Fruit fly (Drosophila melanogaster) whole organism, embryonic: ENCODE data around the gene asun.

Experiments
- Bgb ChIP-seq: fragments of 200-800 bp; sonication (Bioruptor generic); IDR thresholded peaks from 2 replicates; pipeline ENCODE4 v1.3.6; 2022; ENCODE audit warnings: missing biosample characterization, missing genetic modification characterization; ENCODE audit not compliant: partially characterized antibody
- CG11085 ChIP-seq: fragments of 200-800 bp; sonication (Bioruptor generic); IDR thresholded peaks from 2 replicates; pipeline ENCODE4 v1.3.6; 2022; ENCODE audit warnings: missing biosample characterization, missing genetic modification characterization
- CG11504 ChIP-seq: fragments of 200-800 bp; sonication (Bioruptor generic); optimal IDR thresholded peaks from 3 replicates; lab custom pipeline; 2019; ENCODE audit warnings: missing biosample characterization, mild to moderate bottlenecking, missing genetic modification characterization, moderate library complexity
- CG12104 ChIP-seq: fragments of 200-800 bp; sonication (Bioruptor generic); optimal IDR thresholded peaks from 3 replicates; lab custom pipeline; 2016; ENCODE audit warnings: missing biosample characterization, missing genetic modification characterization
- CG1603 ChIP-seq: fragments of 200-800 bp; sonication (Bioruptor generic); optimal IDR thresholded peaks from 2 replicates; lab custom pipeline; 2019; ENCODE audit warnings: missing biosample characterization, mild to moderate bottlenecking, missing genetic modification characterization, moderate library complexity
- CG17802 ChIP-seq: fragments of 200-800 bp; sonication (Bioruptor generic); optimal IDR thresholded peaks from 2 replicates; lab custom pipeline; 2018; ENCODE audit warnings: missing biosample characterization, mild to moderate bottlenecking, missing genetic modification characterization, moderate library complexity
- CG18764 ChIP-seq: fragments of 200-800 bp; sonication (Bioruptor generic); optimal IDR thresholded peaks from 3 replicates; lab custom pipeline; 2016; ENCODE audit warnings: missing biosample characterization, missing genetic modification characterization
- CG2875 ChIP-seq: fragments of 200-800 bp; sonication (Bioruptor generic); optimal IDR thresholded peaks from 2 replicates; lab custom pipeline; 2017; ENCODE audit warnings: missing biosample characterization, mild to moderate bottlenecking, missing genetic modification characterization, missing genetic modification reagents
- CG30020 ChIP-seq: fragments of 200-800 bp; optimal IDR thresholded peaks from 2 replicates; lab custom pipeline; 2019; ENCODE audit warnings: missing biosample characterization, mild to moderate bottlenecking, missing genetic modification characterization, moderate library complexity
- CG31388 ChIP-seq: fragments of 200-800 bp; sonication (Bioruptor generic); optimal IDR thresholded peaks from 2 replicates; lab custom pipeline; 2016; ENCODE audit warnings: missing biosample characterization, missing genetic modification characterization
- CG3281 ChIP-seq: fragments of 200-800 bp; sonication (Bioruptor generic); optimal IDR thresholded peaks from 3 replicates; lab custom pipeline; 2017; ENCODE audit warnings: missing biosample characterization, mild to moderate bottlenecking, missing genetic modification characterization
- CG6813 ChIP-seq: fragments of 200-800 bp; sonication (Bioruptor generic); optimal IDR thresholded peaks from 2 replicates; lab custom pipeline; 2017; ENCODE audit warnings: missing biosample characterization, missing genetic modification characterization, mild to moderate bottlenecking, moderate library complexity, missing genetic modification reagents
- CG8478 ChIP-seq: fragments of >200 bp; optimal IDR thresholded peaks from 2 replicates; lab custom pipeline; 2018
- CG8944 ChIP-seq: fragments of 200-800 bp; sonication (Bioruptor generic); optimal IDR thresholded peaks from 3 replicates; lab custom pipeline; 2016; ENCODE audit warnings: missing biosample characterization, missing genetic modification characterization
- Dad ChIP-seq: fragments of 200-800 bp; sonication (Bioruptor generic); optimal IDR thresholded peaks from 3 replicates; lab custom pipeline; 2016; ENCODE audit warnings: missing biosample characterization, missing genetic modification characterization
- Dek ChIP-seq: fragments of 200-800 bp; sonication (Bioruptor generic); optimal IDR thresholded peaks from 3 replicates; lab custom pipeline; 2019; ENCODE audit warnings: missing biosample characterization, mild to moderate bottlenecking, missing genetic modification characterization, moderate library complexity
- Doc2 ChIP-seq: fragments of 200-800 bp; sonication (Bioruptor generic); IDR thresholded peaks from 2 replicates; pipeline ENCODE4 v1.3.6; 2022; ENCODE audit warnings: missing biosample characterization, missing genetic modification characterization
- H15 ChIP-seq: fragments of 200-800 bp; sonication (Bioruptor generic); IDR thresholded peaks from 3 replicates; pipeline ENCODE4 v1.3.6; 2022; ENCODE audit warnings: missing biosample characterization, missing genetic modification characterization
- Hey ChIP-seq: fragments of 200-800 bp; sonication (Bioruptor generic); optimal IDR thresholded peaks from 3 replicates; lab custom pipeline; 2018; ENCODE audit warnings: missing biosample characterization, mild to moderate bottlenecking, missing genetic modification characterization
- HmgZ ChIP-seq: fragments of 200-800 bp; sonication (Bioruptor generic); optimal IDR thresholded peaks from 2 replicates; lab custom pipeline; 2018; ENCODE audit warnings: missing biosample characterization, mild to moderate bottlenecking, missing genetic modification characterization
- Hr78 ChIP-seq, 2 experiments: fragments of 200-800 bp in 1 of 2; fragments of >200 bp in 1 of 2; sonication (Bioruptor generic) in 1 of 2; optimal IDR thresholded peaks; 2 replicates each; lab custom pipeline; 2017 to 2019; ENCODE audit warnings: missing biosample characterization in 2 of 2, missing genetic modification characterization in 2 of 2, mild to moderate bottlenecking in 1 of 2, moderate library complexity in 1 of 2
- Mrtf ChIP-seq: fragments of 200-800 bp; sonication (Bioruptor generic); IDR thresholded peaks from 3 replicates; pipeline ENCODE4 v1.3.6; 2022; ENCODE audit warnings: missing biosample characterization, missing genetic modification characterization
- Poxn ChIP-seq: fragments of 200-800 bp; sonication (Bioruptor generic); IDR thresholded peaks from 2 replicates; pipeline ENCODE4 v1.3.6; 2022; ENCODE audit warnings: missing biosample characterization, missing genetic modification characterization
- Ssrp ChIP-seq: fragments of 200-800 bp; sonication (Bioruptor generic); optimal IDR thresholded peaks from 2 replicates; lab custom pipeline; 2018; ENCODE audit warnings: missing biosample characterization, mild to moderate bottlenecking, missing genetic modification characterization, moderate library complexity
- ac ChIP-seq: fragments of 200-800 bp; sonication (Bioruptor generic); optimal IDR thresholded peaks from 3 replicates; lab custom pipeline; 2017; ENCODE audit warnings: missing biosample characterization, mild to moderate bottlenecking, missing genetic modification characterization
- aop ChIP-seq: fragments of 200-800 bp; sonication (Bioruptor generic); IDR thresholded peaks from 2 replicates; pipeline ENCODE4 v1.3.6; 2022; ENCODE audit warnings: missing biosample characterization, missing genetic modification characterization
- ato ChIP-seq: fragments of 200-800 bp; sonication (Bioruptor generic); IDR thresholded peaks from 2 replicates; pipeline ENCODE4 v1.3.6; 2022; ENCODE audit warnings: missing biosample characterization, missing genetic modification characterization; ENCODE audit not compliant: partially characterized antibody
- bab2 ChIP-seq: fragments of 200-800 bp; sonication (Bioruptor generic); optimal IDR thresholded peaks from 2 replicates; lab custom pipeline; 2016; ENCODE audit warnings: missing biosample characterization, missing genetic modification characterization
- btn ChIP-seq: fragments of 200-800 bp; sonication (Bioruptor generic); optimal IDR thresholded peaks from 2 replicates; lab custom pipeline; 2016; ENCODE audit warnings: missing biosample characterization, missing genetic modification characterization
- cas ChIP-seq: fragments of 200-800 bp; sonication (Bioruptor generic); IDR thresholded peaks from 2 replicates; pipeline ENCODE4 v1.3.6; 2022; ENCODE audit warnings: missing biosample characterization, missing genetic modification characterization
- chinmo ChIP-seq: fragments of 200-800 bp; sonication (Bioruptor generic); IDR thresholded peaks from 4 replicates; pipeline ENCODE4 v1.3.6; 2022; ENCODE audit warnings: missing biosample characterization, missing genetic modification characterization; ENCODE audit not compliant: partially characterized antibody
- disco-r ChIP-seq: fragments of 200-800 bp; sonication (Bioruptor generic); optimal IDR thresholded peaks from 2 replicates; lab custom pipeline; 2016; ENCODE audit warnings: missing biosample characterization, missing genetic modification characterization
- grn ChIP-seq: fragments of 200-800 bp; sonication (Bioruptor generic); optimal IDR thresholded peaks from 3 replicates; lab custom pipeline; 2017; ENCODE audit warnings: missing biosample characterization, missing genetic modification characterization
- kni ChIP-seq: fragments of 200-800 bp; sonication (Bioruptor generic); optimal IDR thresholded peaks from 3 replicates; lab custom pipeline; 2017; ENCODE audit warnings: mild to moderate bottlenecking, missing biosample characterization, missing genetic modification reagents, missing genetic modification characterization
- lbe ChIP-seq: fragments of 200-800 bp; sonication (Bioruptor generic); optimal IDR thresholded peaks from 2 replicates; lab custom pipeline; 2016; ENCODE audit warnings: missing biosample characterization, mild to moderate bottlenecking, missing genetic modification characterization
- nom ChIP-seq: fragments of 200-800 bp; sonication (Bioruptor generic); optimal IDR thresholded peaks from 2 replicates; lab custom pipeline; 2017; ENCODE audit warnings: missing biosample characterization, missing genetic modification characterization, mild to moderate bottlenecking, moderate library complexity, missing genetic modification reagents
- org-1 ChIP-seq: fragments of 200-800 bp; sonication (Bioruptor generic); optimal IDR thresholded peaks from 2 replicates; lab custom pipeline; 2017; ENCODE audit warnings: missing biosample characterization, missing genetic modification characterization
- p53 ChIP-seq: fragments of 200-800 bp; sonication (Bioruptor generic); optimal IDR thresholded peaks from 2 replicates; lab custom pipeline; 2016; ENCODE audit warnings: missing biosample characterization, missing genetic modification characterization
- row ChIP-seq: fragments of 200-800 bp; sonication (Bioruptor generic); IDR thresholded peaks from 3 replicates; pipeline ENCODE4 v1.3.6; 2022; ENCODE audit warnings: missing biosample characterization, missing genetic modification characterization
- scrt ChIP-seq: fragments of 200-800 bp; sonication (Bioruptor generic); optimal IDR thresholded peaks from 2 replicates; lab custom pipeline; 2018; ENCODE audit warnings: missing biosample characterization, mild to moderate bottlenecking, missing genetic modification characterization, moderate library complexity
- sim ChIP-seq: fragments of 200-800 bp; sonication (Bioruptor generic); IDR thresholded peaks from 2 replicates; pipeline ENCODE4 v1.3.6; 2022; ENCODE audit warnings: missing biosample characterization, missing genetic modification characterization
- sima ChIP-seq: fragments of 200-800 bp; sonication (Bioruptor generic); optimal IDR thresholded peaks from 2 replicates; lab custom pipeline; 2016; ENCODE audit warnings: missing biosample characterization, missing genetic modification characterization
- slou ChIP-seq: fragments of 200-800 bp; sonication (Bioruptor generic); optimal IDR thresholded peaks from 3 replicates; lab custom pipeline; 2016; ENCODE audit warnings: missing biosample characterization, missing genetic modification characterization
- sug ChIP-seq: fragments of 200-800 bp; optimal IDR thresholded peaks from 2 replicates; lab custom pipeline; 2019; ENCODE audit warnings: missing biosample characterization, mild to moderate bottlenecking, missing genetic modification characterization, moderate library complexity
- tup ChIP-seq: fragments of 200-800 bp; sonication (Bioruptor generic); optimal IDR thresholded peaks from 2 replicates; lab custom pipeline; 2016; ENCODE audit warnings: missing biosample characterization, mild to moderate bottlenecking, missing genetic modification characterization, moderate library complexity
- twi ChIP-seq: fragments of 200-800 bp; optimal IDR thresholded peaks from 2 replicates; lab custom pipeline; 2019; ENCODE audit warnings: missing biosample characterization, mild to moderate bottlenecking, missing genetic modification characterization, moderate library complexity
- usp ChIP-seq: fragments of >200 bp; optimal IDR thresholded peaks from 2 replicates; lab custom pipeline; 2017; ENCODE audit warnings: missing biosample characterization, missing genetic modification characterization
- z ChIP-seq: fragments of 200-800 bp; sonication (Bioruptor generic); IDR thresholded peaks from 3 replicates; pipeline ENCODE4 v1.3.6; 2022; ENCODE audit warnings: missing biosample characterization, missing genetic modification characterization

Gene asun

DNA sequence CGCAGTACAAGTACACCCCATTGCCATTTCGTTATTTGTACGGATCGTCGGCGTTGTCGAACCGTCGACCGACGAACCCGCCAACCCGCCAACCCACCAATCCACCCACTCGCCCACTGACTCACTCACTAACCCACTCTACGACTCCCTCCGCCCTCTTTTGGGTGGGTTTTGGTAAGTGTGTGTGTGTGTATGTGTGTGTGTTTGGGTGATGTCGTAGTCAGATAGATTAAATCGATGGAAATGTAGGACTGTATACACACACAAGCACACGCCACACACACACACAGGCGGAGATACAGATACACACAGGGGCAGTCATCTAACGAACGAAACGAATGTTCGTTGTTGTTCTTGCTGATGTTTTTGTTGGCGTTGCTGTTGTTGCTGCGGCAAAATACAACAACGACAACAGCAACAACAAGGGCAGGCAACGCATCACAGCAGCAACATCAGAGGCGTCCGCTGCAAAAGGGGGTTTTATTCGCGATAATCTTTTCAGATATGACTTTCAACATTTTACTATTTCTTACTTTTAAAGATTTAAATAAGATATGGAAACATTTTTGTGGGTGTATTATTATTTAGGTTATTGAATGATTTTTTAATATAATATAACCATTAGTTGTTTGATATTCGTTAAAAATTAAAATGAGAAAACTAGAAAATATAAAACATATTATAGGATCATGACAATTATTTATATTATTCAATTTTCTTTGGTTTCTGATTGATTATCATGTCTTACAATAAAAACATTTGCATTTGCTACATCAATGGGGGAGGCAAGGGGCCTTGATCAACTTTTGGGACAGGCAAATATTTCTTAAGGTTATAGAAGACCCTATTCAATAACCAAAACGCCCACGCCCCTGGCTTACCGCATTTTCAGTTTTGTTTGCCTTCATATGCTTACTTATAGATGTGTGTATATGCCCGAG lies 42.4 kb upstream of the asun start (continued):
- peak; percentile 93 for TF ChIP-seq CG12104 (GFP tag; lab: Kevin White, UChicago)
- TF ChIP-seq tup: peak; percentile 22
- TF ChIP-seq Mrtf (GFP tag; lab: Robert Waterston, UW): peak; percentile 71
- peak; percentile 78 for TF ChIP-seq CG18764
- TF ChIP-seq cas (GFP tag; lab: Robert Waterston, UW): no peak
- TF ChIP-seq btn (GFP tag; lab: Kevin White, UChicago): no peak
- TF ChIP-seq CG6813 (GFP tag; lab: Kevin White, UChicago): peak; percentile 77
- TF ChIP-seq Doc2: no peak
- peak; percentile 33; the same call in 1 of the 2 replicates for TF ChIP-seq aop (GFP tag; lab: Robert Waterston, UW)
- TF ChIP-seq bab2 (GFP tag; lab: Kevin White, UChicago): no peak
- peak; percentile 29; the same call in 1 of the 2 replicates for TF ChIP-seq Bgb (GFP tag; lab: Robert Waterston, UW)
- TF ChIP-seq CG11504 (tag; lab: Kevin White, UChicago): peak; percentile 96
- peak; percentile 94 for TF ChIP-seq twi (tag; lab: Kevin White, UChicago)
- TF ChIP-seq row: peak; percentile 81
- TF ChIP-seq Ssrp (tag; lab: Kevin White, UChicago): peak; percentile 96
- TF ChIP-seq Dek: peak; percentile 86
- no peak for TF ChIP-seq kni
- no peak; the same call in 2 of the 3 replicates for TF ChIP-seq z (GFP tag; lab: Robert Waterston, UW)
- peak; percentile 66 for TF ChIP-seq nom (GFP tag; lab: Kevin White, UChicago)
- TF ChIP-seq p53 (GFP tag; lab: Kevin White, UChicago): no peak
- TF ChIP-seq scrt: peak; percentile 70
- peak; percentile 97 for TF ChIP-seq chinmo (GFP tag; lab: Robert Waterston, UW)
- TF ChIP-seq H15 (GFP tag; lab: Robert Waterston, UW): peak; percentile 80
- no peak for TF ChIP-seq CG17802 (tag; lab: Kevin White, UChicago)
- TF ChIP-seq sug (tag; lab: Kevin White, UChicago): peak; percentile 90
- TF ChIP-seq grn (GFP tag; lab: Kevin White, UChicago): peak; percentile 87
- TF ChIP-seq ato (GFP tag; lab: Robert Waterston, UW): no peak
- no peak for TF ChIP-seq disco-r
- TF ChIP-seq CG1603 (tag; lab: Kevin White, UChicago): peak; percentile 19
- no peak for TF ChIP-seq Dad (GFP tag; lab: Kevin White, UChicago)
- TF ChIP-seq Hey (tag; lab: Kevin White, UChicago): no peak
- peak; percentile 71 for TF ChIP-seq slou
- TF ChIP-seq Hr78 (GFP tag; optimal IDR thresholded peaks at IDR 0.05; lab: Kevin White, UChicago): peak in 1 of 2 experiments; percentile 91
- TF ChIP-seq CG11085 (GFP tag; lab: Robert Waterston, UW): 0 out of 2 replicates have a peak, but pooled peaks have one; percentile 6
- TF ChIP-seq CG31388: peak; percentile 40
- peak; percentile 88 for TF ChIP-seq CG2875 (GFP tag; lab: Kevin White, UChicago)
- peak; percentile 88 for TF ChIP-seq org-1 (GFP tag; lab: Kevin White, UChicago)
- no peak for TF ChIP-seq CG8944
- TF ChIP-seq ac: peak; percentile 33
- TF ChIP-seq lbe (GFP tag; lab: Kevin White, UChicago): peak; percentile 13
- peak; percentile 44 for TF ChIP-seq sima
- no peak for TF ChIP-seq HmgZ
- 0 out of 2 replicates have a peak, but pooled peaks have one; percentile 10 for TF ChIP-seq sim (GFP tag; lab: Robert Waterston, UW)
- TF ChIP-seq Poxn (GFP tag; lab: Robert Waterston, UW): 0 out of 2 replicates have a peak, but pooled peaks have one; percentile 41
- TF ChIP-seq usp (GFP tag; lab: Kevin White, UChicago): no peak
- TF ChIP-seq CG8478 (lab: Kevin White, UChicago): peak; percentile 94
- peak; percentile 93 for TF ChIP-seq CG3281 (GFP tag; lab: Kevin White, UChicago)
- TF ChIP-seq CG30020 (tag; lab: Kevin White, UChicago): peak; percentile 87
